Worm (Caenorhabditis elegans) whole organism, L4 larva: ENCODE results near the gene ZK669.3.

Experiments
- dmd-6 ChIP-seq: fragments of 200-800 bp; sonication (Bioruptor generic); IDR thresholded peaks from 2 replicates; pipeline ENCODE4 v1.3.6; 2022; ENCODE audit warnings: missing genetic modification reagents, missing genetic modification characterization, missing compliant biosample characterization
- nhr-76 ChIP-seq: fragments of 150-350 bp; optimal IDR thresholded peaks from 2 replicates; lab custom pipeline; 2014; ENCODE audit warnings: missing biosample characterization, missing genetic modification characterization

DNA sequence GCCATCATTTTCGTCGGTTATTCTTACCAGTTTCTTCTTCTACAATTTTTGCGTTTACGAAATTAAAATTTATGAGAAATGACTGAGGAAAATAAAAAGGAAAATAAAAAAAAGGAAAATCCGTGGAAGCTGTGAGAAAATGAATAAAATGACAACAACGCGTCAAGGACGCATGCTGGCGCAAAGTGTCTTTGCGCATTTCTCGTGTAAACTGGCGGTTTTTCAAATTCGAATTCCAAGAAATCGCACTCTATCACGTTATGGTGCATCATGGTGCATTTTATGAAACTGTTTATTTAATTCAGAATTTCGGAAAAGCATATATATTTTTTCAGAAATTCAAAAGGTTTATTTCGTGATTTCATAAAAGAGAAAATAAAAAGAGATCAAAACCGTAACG lies 4.2 kb downstream of the ZK669.3 start, which contains the start of gene dbt-1:
- no peak for TF ChIP-seq nhr-76 (tag; lab: Kevin White, UChicago)
- no peak; the same call in 1 of the 2 replicates for TF ChIP-seq dmd-6 (GFP tag; lab: Robert Waterston, UW)
